Fruit fly (Drosophila melanogaster) whole organism, embryonic: ENCODE data around the gene CG31029.
A peak's percentile ranks its signal among the peaks of the same experiment; 100 is the strongest.

Experiments used
- CG10366 ChIP-seq: fragments of 200-800 bp; sonication (Bioruptor generic); IDR thresholded peaks from 2 replicates; pipeline ENCODE4 v1.3.6; 2022; ENCODE audit warnings: missing biosample characterization, missing genetic modification characterization
- CG10654 ChIP-seq: fragments of 200-800 bp; sonication (Bioruptor generic); optimal IDR thresholded peaks from 2 replicates; lab custom pipeline; 2016; ENCODE audit warnings: missing biosample characterization, missing genetic modification characterization
- CG11398 ChIP-seq: fragments of 200-800 bp; sonication (Bioruptor generic); optimal IDR thresholded peaks from 2 replicates; lab custom pipeline; 2016; ENCODE audit warnings: missing biosample characterization, missing genetic modification characterization
- CG11504 ChIP-seq: fragments of 200-800 bp; sonication (Bioruptor generic); optimal IDR thresholded peaks from 3 replicates; lab custom pipeline; 2019; ENCODE audit warnings: missing biosample characterization, mild to moderate bottlenecking, missing genetic modification characterization, moderate library complexity
- CG11723 ChIP-seq: fragments of 200-800 bp; sonication (Bioruptor generic); optimal IDR thresholded peaks from 2 replicates; lab custom pipeline; 2017; ENCODE audit warnings: missing biosample characterization, mild to moderate bottlenecking, missing genetic modification characterization
- CG14014 ChIP-seq: fragments of 200-800 bp; sonication (Bioruptor generic); IDR thresholded peaks from 2 replicates; pipeline ENCODE4 v1.3.6; 2022; ENCODE audit warnings: missing biosample characterization, missing genetic modification characterization
- CG15073 ChIP-seq: fragments of 200-800 bp; sonication (Bioruptor generic); optimal IDR thresholded peaks from 2 replicates; lab custom pipeline; 2016; ENCODE audit warnings: missing biosample characterization, missing genetic modification characterization
- CG15601 ChIP-seq: fragments of 200-800 bp; sonication (Bioruptor generic); optimal IDR thresholded peaks from 3 replicates; lab custom pipeline; 2019; ENCODE audit warnings: missing biosample characterization, mild to moderate bottlenecking, missing genetic modification characterization, moderate library complexity
- CG1602 ChIP-seq: fragments of 200-800 bp; sonication (Bioruptor generic); optimal IDR thresholded peaks from 3 replicates; lab custom pipeline; 2016; ENCODE audit warnings: missing biosample characterization, missing genetic modification characterization
- CG1603 ChIP-seq: fragments of 200-800 bp; sonication (Bioruptor generic); optimal IDR thresholded peaks from 2 replicates; lab custom pipeline; 2019; ENCODE audit warnings: missing biosample characterization, mild to moderate bottlenecking, missing genetic modification characterization, moderate library complexity
- CG17186 ChIP-seq: fragments of 200-800 bp; sonication (Bioruptor generic); optimal IDR thresholded peaks from 3 replicates; lab custom pipeline; 2017; ENCODE audit warnings: missing biosample characterization, missing genetic modification reagents, missing genetic modification characterization
- CG17328 ChIP-seq: fragments of 200-800 bp; sonication (Bioruptor generic); IDR thresholded peaks from 2 replicates; pipeline ENCODE4 v1.3.6; 2022; ENCODE audit warnings: missing biosample characterization, missing genetic modification characterization
- CG32767 ChIP-seq: fragments of 200-800 bp; sonication (Bioruptor generic); IDR thresholded peaks from 2 replicates; pipeline ENCODE4 v1.3.6; 2022; ENCODE audit warnings: missing biosample characterization, missing genetic modification characterization
- CG33213 ChIP-seq: fragments of 200-800 bp; sonication (Bioruptor generic); optimal IDR thresholded peaks from 3 replicates; lab custom pipeline; 2016; ENCODE audit warnings: missing biosample characterization, missing genetic modification characterization
- CG3726 ChIP-seq: fragments of 200-800 bp; sonication (Bioruptor generic); IDR thresholded peaks from 3 replicates; pipeline ENCODE4, ENCODE4 v1.3.6; 2022; ENCODE audit warnings: missing biosample characterization, missing genetic modification characterization
- CG5180 ChIP-seq: fragments of 200-800 bp; sonication (Bioruptor generic); optimal IDR thresholded peaks from 3 replicates; lab custom pipeline; 2017; ENCODE audit warnings: missing biosample characterization, missing genetic modification characterization, mild to moderate bottlenecking, moderate library complexity, missing genetic modification reagents
- CG7839 ChIP-seq: fragments of 200-800 bp; sonication (Bioruptor generic); optimal IDR thresholded peaks from 3 replicates; lab custom pipeline; 2018; ENCODE audit warnings: missing biosample characterization, mild to moderate bottlenecking, missing genetic modification characterization, moderate library complexity
- Dll ChIP-seq: fragments of 200-800 bp; sonication (Bioruptor generic); IDR thresholded peaks from 4 replicates; pipeline ENCODE4 v1.3.6; 2022; ENCODE audit warnings: missing biosample characterization, missing genetic modification characterization; ENCODE audit not compliant: partially characterized antibody
- Drgx ChIP-seq: fragments of 200-800 bp; sonication (Bioruptor generic); IDR thresholded peaks from 2 replicates; pipeline ENCODE4 v1.3.6; 2022; ENCODE audit warnings: missing biosample characterization, missing genetic modification characterization
- E2f2 ChIP-seq: fragments of 200-800 bp; sonication (Bioruptor generic); IDR thresholded peaks from 2 replicates; pipeline ENCODE4 v1.3.6; 2022; ENCODE audit warnings: missing biosample characterization, missing genetic modification characterization
- Eip74EF ChIP-seq, 2 experiments: fragments of 200-800 bp in 1 of 2; fragments of >200 bp in 1 of 2; sonication (Bioruptor generic) in 1 of 2; optimal IDR thresholded peaks; 2 replicates each; lab custom pipeline; 2017 to 2019; ENCODE audit warnings: missing biosample characterization in 2 of 2, missing genetic modification characterization in 2 of 2, mild to moderate bottlenecking in 1 of 2, moderate library complexity in 1 of 2
- Fer1 ChIP-seq: fragments of 200-800 bp; sonication (Bioruptor generic); optimal IDR thresholded peaks from 2 replicates; lab custom pipeline; 2017; ENCODE audit warnings: missing biosample characterization, mild to moderate bottlenecking, missing genetic modification characterization
- H2.0 ChIP-seq: fragments of 200-800 bp; sonication (Bioruptor generic); IDR thresholded peaks from 2 replicates; pipeline ENCODE4 v1.3.6; 2022; ENCODE audit warnings: missing biosample characterization, missing genetic modification characterization
- Hey ChIP-seq: fragments of 200-800 bp; sonication (Bioruptor generic); optimal IDR thresholded peaks from 3 replicates; lab custom pipeline; 2018; ENCODE audit warnings: missing biosample characterization, mild to moderate bottlenecking, missing genetic modification characterization
- Hr51 ChIP-seq, 2 experiments: fragments of 200-800 bp; sonication (Bioruptor generic); optimal IDR thresholded peaks; 2 replicates in 1 of 2; 3 replicates in 1 of 2; lab custom pipeline; 2016 to 2018; ENCODE audit warnings: missing biosample characterization in 2 of 2, missing genetic modification characterization in 2 of 2, mild to moderate bottlenecking in 1 of 2, moderate library complexity in 1 of 2
- Sin3A ChIP-seq: fragments of >200 bp; optimal IDR thresholded peaks from 2 replicates; lab custom pipeline; 2018
- Stat92E ChIP-seq, 3 experiments: fragments of >200 bp in 2 of 3; fragments of 200-800 bp in 1 of 3; sonication (Bioruptor generic) in 1 of 3; optimal IDR thresholded peaks; 2 replicates each; lab custom pipeline; 2017 to 2019; ENCODE audit warnings: missing biosample characterization in 3 of 3, missing genetic modification characterization in 3 of 3, mild to moderate bottlenecking in 1 of 3, moderate library complexity in 1 of 3
- Xbp1 ChIP-seq: fragments of 200-800 bp; sonication (Bioruptor generic); optimal IDR thresholded peaks from 3 replicates; lab custom pipeline; 2016; ENCODE audit warnings: missing biosample characterization, mild to moderate bottlenecking, missing genetic modification characterization
- ara ChIP-seq: fragments of 200-800 bp; sonication (Bioruptor generic); IDR thresholded peaks from 2 replicates; pipeline ENCODE4 v1.3.6; 2022; ENCODE audit warnings: missing biosample characterization, missing genetic modification characterization
- bowl ChIP-seq: fragments of 200-800 bp; sonication (Bioruptor generic); IDR thresholded peaks from 2 replicates; pipeline ENCODE4 v1.3.6; 2022; ENCODE audit warnings: missing biosample characterization, missing genetic modification characterization
- chif ChIP-seq, 2 experiments: fragments of 200-800 bp; sonication (Bioruptor generic); optimal IDR thresholded peaks; 3 replicates each; lab custom pipeline; 2016; ENCODE audit warnings: missing biosample characterization in 2 of 2, missing genetic modification characterization in 2 of 2
- ci ChIP-seq: fragments of 200-800 bp; sonication (Bioruptor generic); IDR thresholded peaks from 3 replicates; pipeline ENCODE4 v1.3.6; 2022; ENCODE audit warnings: missing biosample characterization, missing genetic modification characterization
- cwo ChIP-seq: fragments of 200-800 bp; sonication (Bioruptor generic); optimal IDR thresholded peaks from 3 replicates; lab custom pipeline; 2017; ENCODE audit warnings: missing biosample characterization, missing genetic modification characterization, mild to moderate bottlenecking, moderate library complexity, missing genetic modification reagents
- da ChIP-seq: fragments of 200-800 bp; sonication (Bioruptor generic); optimal IDR thresholded peaks from 2 replicates; lab custom pipeline; 2016; ENCODE audit warnings: missing biosample characterization, missing genetic modification characterization
- dan ChIP-seq: fragments of 200-800 bp; sonication (Bioruptor generic); IDR thresholded peaks from 2 replicates; pipeline ENCODE4 v1.3.6; 2022; ENCODE audit warnings: missing biosample characterization, missing genetic modification characterization
- dmrt99B ChIP-seq: fragments of 200-800 bp; sonication (Bioruptor generic); optimal IDR thresholded peaks from 2 replicates; lab custom pipeline; 2018; ENCODE audit warnings: missing biosample characterization, mild to moderate bottlenecking, missing genetic modification characterization, moderate library complexity
- eve ChIP-seq, 2 experiments: fragments of >200 bp; optimal IDR thresholded peaks; 2 replicates each; lab custom pipeline; 2017; ENCODE audit warnings: missing biosample characterization in 2 of 2, missing genetic modification characterization in 2 of 2
- exex ChIP-seq: fragments of 200-800 bp; sonication (Bioruptor generic); optimal IDR thresholded peaks from 4 replicates; lab custom pipeline; 2018; ENCODE audit warnings: missing biosample characterization, mild to moderate bottlenecking, missing genetic modification characterization, moderate library complexity
- gro ChIP-seq: fragments of 200-800 bp; sonication (Bioruptor generic); optimal IDR thresholded peaks from 2 replicates; lab custom pipeline; 2016; ENCODE audit warnings: missing biosample characterization, missing genetic modification characterization
- gsb ChIP-seq: fragments of 200-800 bp; sonication (Bioruptor generic); IDR thresholded peaks from 2 replicates; pipeline ENCODE4 v1.3.6; 2022; ENCODE audit warnings: missing biosample characterization, missing genetic modification characterization
- gt ChIP-seq: fragments of 200-800 bp; sonication (Bioruptor generic); IDR thresholded peaks from 2 replicates; pipeline ENCODE4 v1.3.6; 2022; ENCODE audit warnings: missing biosample characterization, missing genetic modification characterization
- jigr1 ChIP-seq: fragments of 200-800 bp; sonication (Bioruptor generic); IDR thresholded peaks from 3 replicates; pipeline ENCODE4 v1.3.6; 2022; ENCODE audit warnings: missing biosample characterization, missing genetic modification characterization
- lab ChIP-seq: fragments of 200-800 bp; sonication (Bioruptor generic); optimal IDR thresholded peaks from 3 replicates; lab custom pipeline; 2017; ENCODE audit warnings: missing biosample characterization, missing genetic modification characterization, mild to moderate bottlenecking, moderate library complexity, missing genetic modification reagents
- nmo ChIP-seq: fragments of 200-800 bp; sonication (Bioruptor generic); optimal IDR thresholded peaks from 2 replicates; lab custom pipeline; 2018; ENCODE audit warnings: missing biosample characterization, mild to moderate bottlenecking, missing genetic modification characterization, moderate library complexity
- oc ChIP-seq: fragments of 200-800 bp; sonication (Bioruptor generic); optimal IDR thresholded peaks from 2 replicates; lab custom pipeline; 2018; ENCODE audit warnings: missing biosample characterization, mild to moderate bottlenecking, missing genetic modification characterization, moderate library complexity
- sens ChIP-seq: fragments of 200-800 bp; sonication (Bioruptor generic); peaks from one replicate; lab custom pipeline; 2016; ENCODE audit warnings: missing biosample characterization, missing genetic modification characterization
- slbo ChIP-seq: fragments of 200-800 bp; sonication (Bioruptor generic); IDR thresholded peaks from 2 replicates; pipeline ENCODE4 v1.3.6; 2022; ENCODE audit warnings: missing biosample characterization, missing genetic modification characterization
- sr ChIP-seq: fragments of 200-800 bp; sonication (Bioruptor generic); IDR thresholded peaks from 3 replicates; pipeline ENCODE4 v1.3.6; 2022; ENCODE audit warnings: missing biosample characterization, missing genetic modification characterization
- toy ChIP-seq: fragments of 200-800 bp; sonication (Bioruptor generic); IDR thresholded peaks from 2 replicates; pipeline ENCODE4 v1.3.6; 2022; ENCODE audit warnings: missing biosample characterization, missing genetic modification characterization
- wor ChIP-seq: fragments of 200-800 bp; sonication (Bioruptor generic); IDR thresholded peaks from 2 replicates; pipeline ENCODE4 v1.3.6; 2022; ENCODE audit warnings: missing biosample characterization, missing genetic modification characterization
- yki ChIP-seq: fragments of >200 bp; optimal IDR thresholded peaks from 3 replicates; lab custom pipeline; 2018
- zfh2 ChIP-seq: fragments of 200-800 bp; sonication (Bioruptor generic); optimal IDR thresholded peaks from 2 replicates; lab custom pipeline; 2016; ENCODE audit warnings: missing biosample characterization, missing genetic modification characterization

CG31029 gene

DNA sequence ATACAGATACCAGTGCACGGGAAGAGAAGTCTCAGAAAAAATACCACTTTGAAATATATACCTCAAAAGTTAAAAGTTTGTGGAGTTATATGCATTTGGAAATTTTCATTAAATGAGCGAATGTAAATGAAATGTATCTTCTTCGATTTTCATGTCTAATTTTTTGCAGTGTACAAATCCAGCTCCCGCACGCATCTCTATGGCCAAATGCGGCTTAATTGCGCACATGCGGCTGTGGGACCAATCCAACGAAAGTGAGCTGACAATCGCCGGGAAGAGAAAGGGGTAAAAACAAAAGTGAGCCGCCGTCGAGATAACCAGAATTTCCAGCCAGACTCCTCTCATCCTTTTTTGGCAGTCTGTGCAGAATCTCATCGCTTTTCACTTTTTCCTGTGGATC, 32.0 kb upstream of the CG31029 start (continued):
- no peak for TF ChIP-seq gsb (GFP tag; lab: Robert Waterston, UW)
- TF ChIP-seq CG11504 (tag; lab: Kevin White, UChicago): no peak
- peak; percentile 14 to 18 for TF ChIP-seq chif (GFP tag; optimal IDR thresholded peaks at IDR 0.05; lab: Kevin White, UChicago)
- TF ChIP-seq CG7839 (tag; lab: Kevin White, UChicago): peak; percentile 30
- peak; percentile 48; the same call in 1 of the 2 replicates for TF ChIP-seq ara
- TF ChIP-seq wor (GFP tag; lab: Robert Waterston, UW): peak; percentile 50
- TF ChIP-seq CG1603 (tag; lab: Kevin White, UChicago): peak; percentile 51
- no peak for TF ChIP-seq Stat92E (GFP tag; optimal IDR thresholded peaks at IDR 0.05; lab: Kevin White, UChicago)
- 0 out of 3 replicates have a peak, but pooled peaks have one; percentile 29 for TF ChIP-seq sr (GFP tag; lab: Robert Waterston, UW)
- no peak for TF ChIP-seq CG15073 (GFP tag; lab: Kevin White, UChicago)
- no peak for TF ChIP-seq CG1602
- TF ChIP-seq CG14014: peak; percentile 58
- 0 out of 2 replicates have a peak, but pooled peaks have one; percentile 9 for TF ChIP-seq slbo (GFP tag; lab: Robert Waterston, UW)
- TF ChIP-seq yki: no peak
- no peak for TF ChIP-seq exex (tag; lab: Kevin White, UChicago)
- peak in 1 of 2 experiments; percentile 49 for TF ChIP-seq Hr51 (GFP tag; optimal IDR thresholded peaks at IDR 0.05; lab: Kevin White, UChicago)
- TF ChIP-seq cwo (GFP tag; lab: Kevin White, UChicago): no peak
- TF ChIP-seq CG3726: no peak
- no peak for TF ChIP-seq Sin3A (lab: Kevin White, UChicago)
- no peak for TF ChIP-seq dan (GFP tag; lab: Robert Waterston, UW)
- no peak for TF ChIP-seq CG5180 (GFP tag; lab: Kevin White, UChicago)
- TF ChIP-seq CG17186 (GFP tag; lab: Kevin White, UChicago): no peak
- TF ChIP-seq bowl: 0 out of 2 replicates have a peak, but pooled peaks have one; percentile 11
- TF ChIP-seq CG10366: peak; percentile 34
- no peak for TF ChIP-seq E2f2 (GFP tag; lab: Robert Waterston, UW)
- peak; percentile 81 for TF ChIP-seq sens (GFP tag; lab: Kevin White, UChicago)
- peak; percentile 24 for TF ChIP-seq nmo (GFP tag; lab: Kevin White, UChicago)
- no peak for TF ChIP-seq toy (GFP tag; lab: Robert Waterston, UW)
- TF ChIP-seq CG15601 (tag; lab: Kevin White, UChicago): no peak
- TF ChIP-seq CG32767 (GFP tag; lab: Robert Waterston, UW): 0 out of 2 replicates have a peak, but pooled peaks have one; percentile 22
- TF ChIP-seq CG17328: peak; percentile 53
- no peak for TF ChIP-seq Hey (tag; lab: Kevin White, UChicago)
- no peak for TF ChIP-seq Dll (GFP tag; lab: Robert Waterston, UW)
- no peak for TF ChIP-seq jigr1 (GFP tag; lab: Robert Waterston, UW)
- TF ChIP-seq da (GFP tag; lab: Kevin White, UChicago): no peak
- TF ChIP-seq H2.0 (GFP tag; lab: Robert Waterston, UW): 0 out of 2 replicates have a peak, but pooled peaks have one; percentile 30
- TF ChIP-seq Eip74EF (GFP tag; optimal IDR thresholded peaks at IDR 0.05; lab: Kevin White, UChicago): peak in 1 of 2 experiments; percentile 42
- no peak for TF ChIP-seq zfh2 (GFP tag; lab: Kevin White, UChicago)
- TF ChIP-seq lab (GFP tag; lab: Kevin White, UChicago): peak; percentile 29
- TF ChIP-seq gro (GFP tag; lab: Kevin White, UChicago): no peak
- no peak for TF ChIP-seq eve (GFP tag; optimal IDR thresholded peaks at IDR 0.05; lab: Kevin White, UChicago)
- no peak for TF ChIP-seq CG11723 (GFP tag; lab: Kevin White, UChicago)
- no peak for TF ChIP-seq CG33213 (GFP tag; lab: Kevin White, UChicago)
- no peak for TF ChIP-seq gt (GFP tag; lab: Robert Waterston, UW)
- TF ChIP-seq ci (GFP tag; lab: Robert Waterston, UW): peak; percentile 85
- TF ChIP-seq CG11398: no peak
- peak; percentile 32 for TF ChIP-seq Xbp1 (GFP tag; lab: Kevin White, UChicago)
- TF ChIP-seq oc (tag; lab: Kevin White, UChicago): peak; percentile 80
- peak; percentile 4 for TF ChIP-seq CG10654 (GFP tag; lab: Kevin White, UChicago)
- no peak for TF ChIP-seq Fer1 (GFP tag; lab: Kevin White, UChicago)
- TF ChIP-seq Drgx (GFP tag; lab: Robert Waterston, UW): peak; percentile 86
- peak; percentile 64 for TF ChIP-seq dmrt99B (tag; lab: Kevin White, UChicago)
